Worm (Caenorhabditis elegans) whole organism, mixed stage, embryonic: ENCODE results near the gene ZK622.4.

ENCODE experiments used
- bed-3 ChIP-seq: fragments of 200-800 bp; sonication (Bioruptor generic); optimal IDR thresholded peaks from 3 replicates; lab custom pipeline; 2018; ENCODE audit warnings: mild to moderate bottlenecking, missing genetic modification characterization, moderate library complexity, missing compliant biosample characterization
- blmp-1 ChIP-seq: fragments of 150-350 bp; optimal IDR thresholded peaks from 2 replicates; lab custom pipeline; 2014; ENCODE audit warnings: missing biosample characterization, missing genetic modification characterization
- ceh-39 ChIP-seq: fragments of 150-350 bp; optimal IDR thresholded peaks from 2 replicates; lab custom pipeline; 2014; ENCODE audit warnings: missing biosample characterization, missing genetic modification characterization
- ceh-43 ChIP-seq: fragments of 200-800 bp; sonication (Bioruptor generic); optimal IDR thresholded peaks from 2 replicates; lab custom pipeline; 2018; ENCODE audit warnings: mild to moderate bottlenecking, missing genetic modification characterization, moderate library complexity, missing compliant biosample characterization
- ceh-83 ChIP-seq: fragments of 200-800 bp; sonication (Bioruptor generic); optimal IDR thresholded peaks from 2 replicates; lab custom pipeline; 2018; ENCODE audit warnings: mild to moderate bottlenecking, missing genetic modification characterization, missing compliant biosample characterization
- ces-1 ChIP-seq: fragments of 150-350 bp; optimal IDR thresholded peaks from 2 replicates; lab custom pipeline; 2014; ENCODE audit warnings: missing biosample characterization, missing genetic modification reagents, missing genetic modification characterization
- cnd-1 ChIP-seq: fragments of 200-800 bp; sonication (Bioruptor generic); optimal IDR thresholded peaks from 2 replicates; lab custom pipeline; 2018; ENCODE audit warnings: mild to moderate bottlenecking, missing genetic modification characterization, missing compliant biosample characterization
- drap-1 ChIP-seq: fragments of 200-800 bp; sonication (Bioruptor generic); optimal IDR thresholded peaks from 3 replicates; lab custom pipeline; 2018; ENCODE audit warnings: mild to moderate bottlenecking, missing genetic modification characterization, missing compliant biosample characterization
- elt-1 ChIP-seq: sonication (generic microtip); optimal IDR thresholded peaks from 2 replicates; lab custom pipeline; 2017; ENCODE audit warnings: missing genetic modification characterization, mild to moderate bottlenecking, missing compliant biosample characterization, antibody characterized with exemption, moderate library complexity, borderline replicate concordance; ENCODE audit not compliant: insufficient read depth
- elt-3 ChIP-seq: fragments of 150-350 bp; optimal IDR thresholded peaks from 2 replicates; lab custom pipeline; 2014; ENCODE audit warnings: missing biosample characterization, missing genetic modification characterization
- flh-1 ChIP-seq: fragments of 200-800 bp; sonication (Bioruptor generic); optimal IDR thresholded peaks from 2 replicates; lab custom pipeline; 2018; ENCODE audit warnings: mild to moderate bottlenecking, missing genetic modification characterization, moderate library complexity, missing compliant biosample characterization
- ham-2 ChIP-seq: fragments of 200-800 bp; sonication (Bioruptor generic); optimal IDR thresholded peaks from 2 replicates; lab custom pipeline; 2018; ENCODE audit warnings: mild to moderate bottlenecking, missing genetic modification characterization, missing compliant biosample characterization
- hlh-1 ChIP-seq: fragments of 150-350 bp; optimal IDR thresholded peaks from 2 replicates; lab custom pipeline; 2014; ENCODE audit warnings: missing biosample characterization, missing genetic modification reagents, missing genetic modification characterization
- lin-13 ChIP-seq: fragments of 150-350 bp; optimal IDR thresholded peaks from 2 replicates; lab custom pipeline; 2014; ENCODE audit warnings: missing biosample characterization, missing genetic modification characterization
- lin-32 ChIP-seq: fragments of 200-800 bp; sonication (Bioruptor generic); optimal IDR thresholded peaks from 2 replicates; lab custom pipeline; 2018; ENCODE audit warnings: mild to moderate bottlenecking, missing genetic modification characterization, missing compliant biosample characterization
- lsy-2 ChIP-seq: fragments of 150-350 bp; optimal IDR thresholded peaks from 2 replicates; lab custom pipeline; 2014; ENCODE audit warnings: missing biosample characterization, missing genetic modification characterization
- mab-5 ChIP-seq: fragments of 150-350 bp; optimal IDR thresholded peaks from 2 replicates; lab custom pipeline; 2014; ENCODE audit warnings: missing biosample characterization, missing genetic modification characterization
- mep-1 ChIP-seq: fragments of 150-350 bp; optimal IDR thresholded peaks from 2 replicates; lab custom pipeline; 2017; ENCODE audit warnings: missing biosample characterization, missing genetic modification reagents, missing genetic modification characterization, inconsistent platforms
- mls-2 ChIP-seq: sonication (generic microtip); optimal IDR thresholded peaks from 2 replicates; lab custom pipeline; 2016; ENCODE audit warnings: mild to moderate bottlenecking, missing genetic modification characterization, moderate library complexity, missing compliant biosample characterization
- nhr-12 ChIP-seq: fragments of 150-350 bp; optimal IDR thresholded peaks from 2 replicates; lab custom pipeline; 2014; ENCODE audit warnings: missing biosample characterization, missing genetic modification characterization
- nhr-2 ChIP-seq: fragments of 150-350 bp; optimal IDR thresholded peaks from 2 replicates; lab custom pipeline; 2014; ENCODE audit warnings: missing biosample characterization, missing genetic modification characterization
- nhr-237 ChIP-seq: fragments of 150-350 bp; optimal IDR thresholded peaks from 2 replicates; lab custom pipeline; 2014; ENCODE audit warnings: missing biosample characterization, missing genetic modification characterization
- nhr-28 ChIP-seq: fragments of 150-350 bp; optimal IDR thresholded peaks from 2 replicates; lab custom pipeline; 2014; ENCODE audit warnings: missing biosample characterization, missing genetic modification characterization
- nhr-76 ChIP-seq: sonication (generic microtip); optimal IDR thresholded peaks from 2 replicates; lab custom pipeline; 2017; ENCODE audit warnings: missing biosample characterization, missing genetic modification characterization
- pha-4 ChIP-seq: fragments of 150-350 bp; optimal IDR thresholded peaks from 2 replicates; lab custom pipeline; 2018; ENCODE audit warnings: missing biosample characterization, missing genetic modification reagents, missing genetic modification characterization
- sem-2 ChIP-seq: fragments of 200-800 bp; sonication (Bioruptor generic); optimal IDR thresholded peaks from 2 replicates; lab custom pipeline; 2018; ENCODE audit warnings: mild to moderate bottlenecking, missing genetic modification characterization, missing compliant biosample characterization
- snpc-4 ChIP-seq: fragments of 150-350 bp; optimal IDR thresholded peaks from 2 replicates; lab custom pipeline; 2014; ENCODE audit warnings: missing biosample characterization, missing genetic modification characterization
- sptf-1 ChIP-seq: sonication (generic microtip); optimal IDR thresholded peaks from 2 replicates; lab custom pipeline; 2017; ENCODE audit warnings: mild to moderate bottlenecking, missing genetic modification characterization, moderate library complexity, missing compliant biosample characterization
- tbx-8 ChIP-seq: fragments of 200-800 bp; sonication (Bioruptor generic); optimal IDR thresholded peaks from 2 replicates; lab custom pipeline; 2018; ENCODE audit warnings: mild to moderate bottlenecking, missing genetic modification characterization, moderate library complexity, missing compliant biosample characterization
- unc-120 ChIP-seq: sonication (generic microtip); optimal IDR thresholded peaks from 2 replicates; lab custom pipeline; 2017; ENCODE audit warnings: missing genetic modification characterization, missing compliant biosample characterization; ENCODE audit not compliant: poor library complexity, severe bottlenecking
- unc-39 ChIP-seq: fragments of 150-350 bp; optimal IDR thresholded peaks from 2 replicates; lab custom pipeline; 2014; ENCODE audit warnings: missing biosample characterization, missing genetic modification characterization
- unc-62 ChIP-seq: fragments of 150-350 bp; optimal IDR thresholded peaks from 2 replicates; lab custom pipeline; 2014; ENCODE audit warnings: missing biosample characterization, missing genetic modification reagents, missing genetic modification characterization
- zip-8 ChIP-seq: fragments of 150-350 bp; optimal IDR thresholded peaks from 2 replicates; lab custom pipeline; 2014; ENCODE audit warnings: missing biosample characterization, missing genetic modification characterization
- ztf-11 ChIP-seq: fragments of 150-350 bp; optimal IDR thresholded peaks from 2 replicates; lab custom pipeline; 2014; ENCODE audit warnings: missing biosample characterization, missing genetic modification characterization

The ZK622.4 gene

DNA sequence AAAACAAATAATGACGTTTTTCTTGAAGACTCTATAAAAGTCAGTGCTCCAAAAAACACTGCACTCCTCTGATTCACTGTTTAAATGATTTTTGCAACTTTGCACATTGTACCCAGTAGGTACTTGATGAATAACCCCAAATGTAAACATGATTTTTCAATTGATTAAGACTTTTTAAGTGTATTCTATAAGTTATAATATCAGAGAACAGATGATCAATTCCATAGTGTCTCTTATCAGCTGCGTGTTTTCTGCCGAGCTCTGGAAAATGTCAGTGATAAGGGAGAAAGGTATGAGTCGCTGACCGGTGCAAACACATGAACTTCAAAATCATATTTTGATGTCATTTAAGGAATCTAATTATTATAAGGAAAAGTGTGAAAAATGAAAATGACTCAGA is 31.3 kb downstream of the ZK622.4 start:
- TF ChIP-seq mls-2 (tag; lab: Kevin White, UChicago): no peak
- TF ChIP-seq mab-5 (tag; lab: Kevin White, UChicago): no peak
- no peak for TF ChIP-seq flh-1
- TF ChIP-seq nhr-12 (tag; lab: Kevin White, UChicago): no peak
- TF ChIP-seq, all 35 proteins: peak for 0

DNA sequence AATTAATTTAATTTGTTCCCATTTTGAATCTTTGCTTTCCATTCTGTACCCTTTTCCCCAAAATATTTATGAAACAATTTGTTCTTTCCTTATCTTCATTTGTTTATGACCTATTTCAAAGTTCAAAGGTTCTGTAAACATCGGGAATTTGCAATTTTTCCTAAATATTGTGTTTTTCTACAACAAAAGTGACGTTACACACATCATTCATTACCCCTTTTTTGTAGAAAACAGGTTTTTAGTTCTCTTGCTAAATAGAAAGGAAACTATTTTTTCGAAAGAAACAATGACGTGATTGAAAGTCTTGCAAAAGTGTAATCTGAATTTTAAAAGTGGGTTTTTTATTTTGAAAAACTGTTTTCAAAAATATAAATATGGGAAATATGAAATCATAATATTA is 32.2 kb downstream of the ZK622.4 start:
- TF ChIP-seq zip-8 (tag; lab: Kevin White, UChicago): no peak
- TF ChIP-seq nhr-76 (tag; lab: Kevin White, UChicago): no peak

DNA sequence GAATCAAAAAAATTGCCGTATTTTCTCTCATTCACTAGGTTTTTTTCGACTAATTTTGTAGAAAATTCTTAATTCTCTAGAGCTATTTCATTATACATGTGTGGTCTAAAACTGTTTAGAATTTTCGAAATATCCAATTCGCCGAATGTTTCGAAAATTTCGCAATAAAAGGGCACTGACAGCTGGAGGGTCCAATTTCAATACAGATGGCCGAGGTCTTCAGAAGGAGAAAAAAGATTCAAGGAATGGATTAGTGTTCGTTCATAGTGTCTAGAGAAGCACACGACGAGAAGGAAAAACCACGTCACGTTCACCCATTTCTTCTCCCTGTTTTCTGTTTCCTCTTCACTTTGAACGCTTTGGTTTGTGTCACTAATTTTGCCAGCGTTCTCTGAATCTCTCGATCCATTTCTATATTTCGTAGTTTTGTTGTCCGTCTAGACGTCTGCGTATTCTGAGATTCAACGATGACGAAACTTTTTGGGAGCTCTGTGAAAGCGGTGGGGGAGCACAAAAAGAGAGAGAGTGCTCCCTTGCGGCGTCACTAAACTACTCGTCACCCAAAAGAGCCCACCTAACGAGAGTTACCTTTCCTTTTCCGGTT is 33.6 kb downstream of the ZK622.4 start:
- no peak for TF ChIP-seq unc-39
- TF ChIP-seq hlh-1: peak; percentile 38
- TF ChIP-seq pha-4 (tag; lab: Kevin White, UChicago): peak; percentile 34
- TF ChIP-seq drap-1 (GFP tag; lab: Kevin White, UChicago): no peak
- TF ChIP-seq unc-120 (tag; lab: Kevin White, UChicago): peak; percentile 71
- no peak for TF ChIP-seq nhr-76 (tag; lab: Kevin White, UChicago)
- TF ChIP-seq nhr-2 (tag; lab: Kevin White, UChicago): no peak
- TF ChIP-seq nhr-237: no peak
- peak; percentile 39 for TF ChIP-seq mep-1
- TF ChIP-seq ces-1: peak; percentile 72
- no peak for TF ChIP-seq cnd-1
- TF ChIP-seq nhr-28: no peak
- TF ChIP-seq bed-3: no peak
- no peak for TF ChIP-seq ztf-11 (tag; lab: Kevin White, UChicago)
- no peak for TF ChIP-seq ceh-43 (GFP tag; lab: Kevin White, UChicago)
- TF ChIP-seq unc-62: peak; percentile 57
- TF ChIP-seq lsy-2 (tag; lab: Kevin White, UChicago): peak; percentile 22

ce11 chrII:5326891-5327290 is 34.4 kb downstream of the ZK622.4 start:
- TF ChIP-seq mls-2 (tag; lab: Kevin White, UChicago) (no peak), bed-3 (no peak), unc-62 (no peak), lsy-2 (tag; lab: Kevin White, UChicago) (no peak), nhr-237 (no peak), flh-1 (no peak), drap-1 (GFP tag; lab: Kevin White, UChicago) (no peak), nhr-12 (tag; lab: Kevin White, UChicago) (no peak), sptf-1 (tag; lab: Kevin White, UChicago) (no peak), blmp-1 (tag; lab: Kevin White, UChicago) (no peak), ceh-43 (GFP tag; lab: Kevin White, UChicago) (no peak), elt-3 (tag; lab: Kevin White, UChicago) (no peak), ces-1 (no peak), cnd-1 (no peak), mab-5 (tag; lab: Kevin White, UChicago) (no peak), nhr-2 (tag; lab: Kevin White, UChicago) (no peak), elt-1 (tag; lab: Kevin White, UChicago) (no peak), unc-120 (tag; lab: Kevin White, UChicago) (no peak), snpc-4 (tag; lab: Kevin White, UChicago) (no peak)

DNA sequence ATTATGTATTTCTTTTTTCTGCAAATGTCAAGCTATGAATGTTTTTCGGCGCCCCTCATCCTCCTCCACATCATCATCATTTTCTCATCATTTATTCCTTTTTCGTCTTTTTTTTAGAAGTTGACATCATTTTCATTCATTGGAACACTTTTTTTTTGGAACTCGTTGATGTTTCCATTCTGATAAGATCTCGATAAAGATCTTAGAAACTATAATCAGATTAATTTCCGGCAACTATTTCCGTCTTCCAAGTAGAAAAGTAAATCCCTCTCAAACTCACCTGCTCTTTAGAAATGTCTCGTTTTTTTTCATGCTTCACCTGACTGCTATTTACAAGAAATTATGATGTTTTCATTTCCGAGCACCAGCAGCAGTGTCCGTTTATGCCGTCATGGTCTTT is 36.4 kb downstream of the ZK622.4 start:
- TF ChIP-seq nhr-12 (tag; lab: Kevin White, UChicago): no peak
- no peak for TF ChIP-seq zip-8 (tag; lab: Kevin White, UChicago)
- TF ChIP-seq ces-1: no peak
- no peak for TF ChIP-seq lin-13 (tag; lab: Kevin White, UChicago)
- peak; percentile 31 for TF ChIP-seq elt-1 (tag; lab: Kevin White, UChicago)
- no peak for TF ChIP-seq ztf-11 (tag; lab: Kevin White, UChicago)
- TF ChIP-seq unc-39: no peak
- TF ChIP-seq ham-2 (GFP tag; lab: Kevin White, UChicago): no peak
- TF ChIP-seq, all 35 proteins: peak for 1

DNA sequence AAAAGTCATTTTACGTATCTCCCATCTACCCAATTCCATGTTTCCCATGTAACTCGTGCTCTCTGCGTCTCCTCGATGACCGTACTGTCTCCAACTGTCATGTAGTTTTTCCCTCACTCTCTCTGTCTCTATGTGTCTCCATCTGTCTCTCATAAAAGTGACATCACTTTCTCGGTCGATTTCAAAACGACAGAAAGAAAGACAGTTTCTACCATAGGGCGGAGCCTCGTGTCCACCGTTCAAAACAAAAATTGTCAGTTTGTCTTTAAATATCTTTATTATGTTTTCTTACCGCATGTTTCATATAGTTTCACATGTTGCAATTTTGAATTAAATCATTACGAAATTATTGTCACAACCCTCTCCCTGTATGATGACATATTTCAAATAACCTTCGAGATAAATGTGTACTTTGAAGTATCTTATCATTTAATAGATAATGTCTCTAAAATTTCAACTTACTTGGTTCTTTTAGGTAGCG is 37.7 kb downstream of the ZK622.4 start:
- TF ChIP-seq elt-3 (tag; lab: Kevin White, UChicago): no peak
- peak; percentile 6 for TF ChIP-seq mep-1
- no peak for TF ChIP-seq lin-32 (GFP tag; lab: Kevin White, UChicago)
- no peak for TF ChIP-seq bed-3
- peak; percentile 68 for TF ChIP-seq nhr-237
- no peak for TF ChIP-seq elt-1 (tag; lab: Kevin White, UChicago)
- no peak for TF ChIP-seq zip-8 (tag; lab: Kevin White, UChicago)
- TF ChIP-seq hlh-1: no peak
- no peak for TF ChIP-seq sem-2
- no peak for TF ChIP-seq nhr-76 (tag; lab: Kevin White, UChicago)
- no peak for TF ChIP-seq unc-39
- TF ChIP-seq ceh-83 (GFP tag; lab: Kevin White, UChicago): no peak
- peak; percentile 92 for TF ChIP-seq unc-62
- TF ChIP-seq mab-5 (tag; lab: Kevin White, UChicago): no peak
- TF ChIP-seq ceh-39: peak; percentile 22
- TF ChIP-seq drap-1 (GFP tag; lab: Kevin White, UChicago): no peak
- TF ChIP-seq ztf-11 (tag; lab: Kevin White, UChicago): no peak
- TF ChIP-seq ham-2 (GFP tag; lab: Kevin White, UChicago): no peak
- no peak for TF ChIP-seq sptf-1 (tag; lab: Kevin White, UChicago)
- TF ChIP-seq tbx-8 (GFP tag; lab: Kevin White, UChicago): no peak
- TF ChIP-seq nhr-2 (tag; lab: Kevin White, UChicago): peak; percentile 22
- TF ChIP-seq lsy-2 (tag; lab: Kevin White, UChicago): no peak
- no peak for TF ChIP-seq blmp-1 (tag; lab: Kevin White, UChicago)
- TF ChIP-seq lin-13 (tag; lab: Kevin White, UChicago): no peak
- TF ChIP-seq pha-4 (tag; lab: Kevin White, UChicago): peak; percentile 24
- TF ChIP-seq nhr-28: no peak
